Fruit fly (Drosophila melanogaster) S2 (cell line): ENCODE measurements around the gene CG14265.

Experiments
- CG8478 ChIP-seq: fragments of >200 bp; optimal IDR thresholded peaks from 2 replicates; lab custom pipeline; 2018
- CTCF ChIP-seq, 2 experiments: fragments of >200 bp; optimal IDR thresholded peaks; 2 replicates each; lab custom pipeline; 2018

dm6 chrX:3190837-3191458 is 45.5 kb downstream of the CG14265 start:
- TF ChIP-seq CG8478 = no peak
- TF ChIP-seq CTCF (optimal IDR thresholded peaks at IDR 0.05; lab: Kevin White, UChicago) = no peak
